Worm (Caenorhabditis elegans) whole organism, young adult: Measurements from ENCODE around the gene ZC53.22.

Source experiments
- C17E4.6 ChIP-seq: fragments of 200-800 bp; sonication (Bioruptor generic); IDR thresholded peaks from 2 replicates; pipeline ENCODE4 v1.3.6; 2022; ENCODE audit warnings: missing genetic modification reagents, missing genetic modification characterization, missing compliant biosample characterization
- Y53G8AR.9 ChIP-seq: fragments of 200-800 bp; sonication (Bioruptor generic); conservative IDR thresholded peaks from 2 replicates; pipeline ENCODE4 v1.3.6; 2022; ENCODE audit warnings: missing genetic modification reagents, missing genetic modification characterization, missing compliant biosample characterization
- Y67H2A.10 ChIP-seq: fragments of 200-800 bp; sonication (Bioruptor generic); conservative IDR thresholded peaks from 2 replicates; pipeline ENCODE4 v1.3.6; 2022; ENCODE audit warnings: missing genetic modification reagents, missing genetic modification characterization, missing compliant biosample characterization
- cebp-2 ChIP-seq: fragments of 200-800 bp; sonication (Bioruptor generic); IDR thresholded peaks from 2 replicates; pipeline ENCODE4 v1.3.6; 2022; ENCODE audit warnings: missing genetic modification characterization, missing compliant biosample characterization
- efl-1 ChIP-seq: fragments of 150-350 bp; optimal IDR thresholded peaks from 2 replicates; lab custom pipeline; 2014; ENCODE audit warnings: missing biosample characterization, missing genetic modification reagents, missing genetic modification characterization
- ets-4 ChIP-seq: fragments of 200-800 bp; sonication (Bioruptor generic); optimal IDR thresholded peaks from 2 replicates; lab custom pipeline; 2018; ENCODE audit warnings: mild to moderate bottlenecking, missing genetic modification characterization, missing compliant biosample characterization
- hlh-12 ChIP-seq: sonication (generic microtip); optimal IDR thresholded peaks from 2 replicates; lab custom pipeline; 2016; ENCODE audit warnings: missing genetic modification characterization, missing compliant biosample characterization
- hmg-20 ChIP-seq: fragments of 200-800 bp; sonication (Bioruptor generic); IDR thresholded peaks from 2 replicates; pipeline ENCODE4 v1.3.6; 2022; ENCODE audit warnings: missing genetic modification reagents, missing genetic modification characterization, missing compliant biosample characterization
- madf-8 ChIP-seq: fragments of 200-800 bp; sonication (Bioruptor generic); conservative IDR thresholded peaks from 2 replicates; pipeline ENCODE4 v1.3.6; 2022; ENCODE audit warnings: missing genetic modification reagents, missing genetic modification characterization, missing compliant biosample characterization
- snpc-1.1 ChIP-seq: sonication (generic microtip); optimal IDR thresholded peaks from 2 replicates; lab custom pipeline; 2017; ENCODE audit warnings: missing genetic modification characterization, mild to moderate bottlenecking, missing compliant biosample characterization, antibody characterized with exemption, moderate library complexity, missing genotype, missing genetic modification reagents; ENCODE audit not compliant: insufficient read depth
- snpc-4 ChIP-seq, 5 experiments: fragments of 150-350 bp in 1 of 5; sonication (generic microtip) in 4 of 5; optimal IDR thresholded peaks; 2 replicates each; lab custom pipeline; 2014 to 2018; ENCODE audit warnings: missing genetic modification characterization in 5 of 5, missing biosample characterization in 3 of 5, antibody characterized with exemption in 2 of 5, mild to moderate bottlenecking in 2 of 5, missing compliant biosample characterization in 2 of 5, missing genotype in 2 of 5, moderate library complexity in 2 of 5, missing genetic modification reagents in 1 of 5
- unc-62 ChIP-seq: fragments of 150-350 bp; optimal IDR thresholded peaks from 2 replicates; lab custom pipeline; 2014; ENCODE audit warnings: missing biosample characterization, missing genetic modification reagents, missing genetic modification characterization

- TF ChIP-seq Y53G8AR.9 (GFP tag; lab: Robert Waterston, UW) = no peak
- TF ChIP-seq madf-8 (GFP tag; lab: Robert Waterston, UW) = no peak
- TF ChIP-seq C17E4.6 = no peak
- TF ChIP-seq Y67H2A.10 (GFP tag; lab: Robert Waterston, UW) = no peak
- TF ChIP-seq efl-1 (GFP tag; lab: Kevin White, UChicago) = no peak
- TF ChIP-seq cebp-2 (GFP tag; lab: Robert Waterston, UW) = no peak
- no peak for TF ChIP-seq snpc-1.1
- no peak for TF ChIP-seq snpc-4 (GFP tag; optimal IDR thresholded peaks at IDR 0.05; lab: Kevin White, UChicago)
- TF ChIP-seq snpc-4 (tag; optimal IDR thresholded peaks at IDR 0.05; lab: Kevin White, UChicago) = no peak
- TF ChIP-seq ets-4 = no peak
- TF ChIP-seq hlh-12 (tag; lab: Kevin White, UChicago) = no peak
- no peak for TF ChIP-seq hmg-20
- TF ChIP-seq unc-62 (GFP tag; lab: Kevin White, UChicago) = no peak
Observed at ce11 chrX:1901480-1901879, 20.7 kb downstream of the ZC53.22 start.
